Fruit fly (Drosophila melanogaster): Measurements from ENCODE around the gene CG13398.
A peak's percentile ranks its signal among the peaks of the same experiment; 100 is the strongest.

CG13398 gene

dm6 chr2L:8370364-8371326 is 44.4 kb downstream of the CG13398 start, which contains the start of gene CG17292 (continued):
- TF ChIP-seq corto (GFP tag; optimal IDR thresholded peaks at IDR 0.05) (no peak), CG15601 (tag; optimal IDR thresholded peaks at IDR 0.05) (peak; percentile 33), CG8478 (optimal IDR thresholded peaks at IDR 0.05) (no peak), ro (GFP tag; IDR thresholded peaks at IDR 0.05) (no peak), Oaz (GFP tag; IDR thresholded peaks at IDR 0.05) (peak; percentile 24; the same call in 1 of the 2 replicates), emc (GFP tag; optimal IDR thresholded peaks at IDR 0.05) (no peak), E2f1 (GFP tag; IDR thresholded peaks at IDR 0.05) (peak; percentile 41; the same call in 1 of the 2 replicates), CG10274 (GFP tag; optimal IDR thresholded peaks at IDR 0.05) (peak; percentile 13), Lpt (GFP tag; optimal IDR thresholded peaks at IDR 0.05) (no peak), NK7.1 (GFP tag; optimal IDR thresholded peaks at IDR 0.05) (peak; percentile 21), da (GFP tag; optimal IDR thresholded peaks at IDR 0.05) (no peak), CG6813 (GFP tag; optimal IDR thresholded peaks at IDR 0.05) (peak; percentile 17), z (GFP tag; IDR thresholded peaks at IDR 0.05) (peak; percentile 15; the same call in 1 of the 3 replicates), CG32767 (GFP tag; IDR thresholded peaks at IDR 0.05) (peak; percentile 33; the same call in 1 of the 2 replicates), CG12942 (GFP tag; optimal IDR thresholded peaks at IDR 0.05) (peak; percentile 26), CG2712 (tag; optimal IDR thresholded peaks at IDR 0.05) (peak; percentile 15), Chrac-16 (GFP tag; optimal IDR thresholded peaks at IDR 0.05) (no peak), CG15696 (tag; optimal IDR thresholded peaks at IDR 0.05) (no peak), knrl (GFP tag; IDR thresholded peaks at IDR 0.05; ENCODE audit: partially characterized antibody) (peak; percentile 91), MTF-1 (GFP tag; optimal IDR thresholded peaks at IDR 0.05; ENCODE audit: borderline replicate concordance) (peak; percentile 23), mam (GFP tag; optimal IDR thresholded peaks at IDR 0.05) (peak; percentile 3), NC2α (GFP tag; optimal IDR thresholded peaks at IDR 0.05) (peak; percentile 19), cg (GFP tag; optimal IDR thresholded peaks at IDR 0.05) (peak; percentile 51), Bdp1 (GFP tag; optimal IDR thresholded peaks at IDR 0.05) (no peak), CG17385 (GFP tag; optimal IDR thresholded peaks at IDR 0.05) (peak; percentile 62), zf30C (GFP tag; optimal IDR thresholded peaks at IDR 0.05) (no peak), CG17829 (tag; optimal IDR thresholded peaks at IDR 0.05) (no peak), CG30020 (tag; optimal IDR thresholded peaks at IDR 0.05) (no peak), NFAT (GFP tag; IDR thresholded peaks at IDR 0.05) (peak; percentile 74; the same call in 1 of the 2 replicates), insv (GFP tag; optimal IDR thresholded peaks at IDR 0.05) (no peak), dati (GFP tag; IDR thresholded peaks at IDR 0.05) (0 out of 2 replicates have a peak, but pooled peaks have one; percentile 9), bbx (GFP tag; IDR thresholded peaks at IDR 0.05; ENCODE audit: partially characterized antibody) (peak; percentile 95), CG31365 (tag; optimal IDR thresholded peaks at IDR 0.05) (peak; percentile 24), CG31388 (GFP tag; optimal IDR thresholded peaks at IDR 0.05) (no peak), CG10267 (tag; optimal IDR thresholded peaks at IDR 0.05) (peak; percentile 16), jigr1 (GFP tag; IDR thresholded peaks at IDR 0.05) (no peak; the same call in 2 of the 3 replicates), amos (GFP tag; IDR thresholded peaks at IDR 0.05; ENCODE audit: partially characterized antibody) (peak; percentile 94), unc-4 (GFP tag; IDR thresholded peaks at IDR 0.05; ENCODE audit: partially characterized antibody) (peak; percentile 89), wek (GFP tag; optimal IDR thresholded peaks at IDR 0.05) (peak; percentile 64), Dfd (GFP tag; optimal IDR thresholded peaks at IDR 0.05) (no peak), CG13775 (GFP tag; optimal IDR thresholded peaks at IDR 0.05) (peak; percentile 49), CG10565 (GFP tag; optimal IDR thresholded peaks at IDR 0.05) (no peak), rib (GFP tag; IDR thresholded peaks at IDR 0.05) (peak; percentile 92), sisA (GFP tag; IDR thresholded peaks at IDR 0.05) (peak; percentile 37), ara (GFP tag; IDR thresholded peaks at IDR 0.05) (no peak), Kr (GFP tag; optimal IDR thresholded peaks at IDR 0.05) (no peak), HmgZ (tag; optimal IDR thresholded peaks at IDR 0.05) (peak; percentile 83), CG3407 (GFP tag; optimal IDR thresholded peaks at IDR 0.05) (peak; percentile 51)

Data from whole organism, embryonic.